Fruit fly (Drosophila melanogaster): Measurements from ENCODE around the gene Gr64c.

DNA sequence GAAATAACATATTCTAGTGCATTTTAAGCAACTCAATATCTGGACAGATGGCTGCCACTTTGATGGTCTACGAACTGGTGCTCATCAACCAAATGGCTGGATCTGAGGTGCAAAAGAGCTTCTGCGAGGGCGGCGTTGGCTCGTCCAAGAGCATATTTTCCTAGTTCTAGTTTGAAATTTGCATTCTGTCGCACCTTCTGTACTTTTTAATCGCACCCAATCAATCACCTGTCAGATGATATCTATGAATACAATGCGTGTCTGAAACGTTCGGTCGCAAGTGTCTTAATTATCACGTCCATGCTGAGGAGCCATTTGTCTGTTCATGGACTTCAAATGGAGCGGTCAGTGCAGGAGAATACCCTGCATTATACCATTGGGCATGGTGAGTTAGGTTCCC is 3.4 kb downstream of the Gr64c start, which contains the start of the genes Gr64d and Gr64e:
- no peak for TF ChIP-seq foxo (GFP tag; optimal IDR thresholded peaks at IDR 0.05)
- TF ChIP-seq Rel (GFP tag; optimal IDR thresholded peaks at IDR 0.05) = no peak
- no peak for TF ChIP-seq Rel (tag; optimal IDR thresholded peaks at IDR 0.05)
- no peak for TF ChIP-seq usp (GFP tag; optimal IDR thresholded peaks at IDR 0.05)
- TF ChIP-seq dmrt93B (GFP tag; optimal IDR thresholded peaks at IDR 0.05) = no peak
- no peak for TF ChIP-seq Hr83 (GFP tag; optimal IDR thresholded peaks at IDR 0.05; ENCODE audit: poor library complexity, severe bottlenecking)
- no peak for TF ChIP-seq psq (GFP tag; optimal IDR thresholded peaks at IDR 0.05)
- no peak for TF ChIP-seq Abd-B (GFP tag; optimal IDR thresholded peaks at IDR 0.05)
- no peak for TF ChIP-seq Myc (optimal IDR thresholded peaks at IDR 0.05)
- TF ChIP-seq OdsH (GFP tag; optimal IDR thresholded peaks at IDR 0.05) = no peak
- TF ChIP-seq dsf (GFP tag; optimal IDR thresholded peaks at IDR 0.05; ENCODE audit: borderline replicate concordance) = no peak
- TF ChIP-seq Sp1 (GFP tag; optimal IDR thresholded peaks at IDR 0.05) = no peak
